Fruit fly (Drosophila melanogaster) S2 (cell line): Measurements from ENCODE around the gene CG2961.

Experiments
- CG8478 ChIP-seq: fragments of >200 bp; optimal IDR thresholded peaks from 2 replicates; lab custom pipeline; 2018
- CTCF ChIP-seq, 2 experiments: fragments of >200 bp; optimal IDR thresholded peaks; 2 replicates each; lab custom pipeline; 2018

DNA sequence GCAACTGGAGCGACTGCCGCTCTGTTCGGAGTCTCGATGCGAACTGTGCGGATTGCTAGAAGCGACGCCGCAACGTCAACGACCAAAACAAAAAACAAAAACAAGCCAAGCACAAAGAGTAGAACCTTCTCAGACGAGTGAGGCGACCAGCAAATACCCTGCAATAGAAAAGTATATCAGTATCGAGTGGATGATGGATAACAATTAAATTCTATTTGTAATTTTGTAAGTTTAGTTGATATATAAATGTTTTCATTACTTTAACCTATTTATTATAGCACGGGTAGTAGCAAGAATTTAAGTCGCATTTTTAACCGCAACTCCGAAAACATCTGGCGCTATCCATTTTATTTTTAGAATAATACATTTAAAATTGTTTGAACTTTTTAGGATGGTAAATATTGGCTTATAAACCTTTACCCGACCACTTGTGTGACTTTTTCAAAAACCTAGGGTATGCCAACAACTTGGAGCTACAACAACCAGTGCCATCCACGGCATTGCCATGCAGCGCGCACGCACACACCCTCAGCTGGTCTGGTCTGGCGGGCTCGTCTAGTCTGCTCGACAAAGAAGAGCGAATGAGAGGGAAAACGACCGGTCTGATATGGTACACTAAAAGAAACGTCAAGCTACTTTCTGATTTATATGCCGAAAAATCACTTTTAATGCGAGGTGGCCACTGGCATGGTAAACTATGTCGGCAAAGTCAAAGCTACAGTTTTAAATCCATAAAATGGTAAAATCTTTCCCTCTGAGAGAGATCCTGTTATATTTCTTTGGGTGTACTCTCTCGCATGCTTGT, 32.5 kb upstream of the CG2961 start, which contains the start of gene CG12643:
- no peak for TF ChIP-seq CG8478 (lab: Kevin White, UChicago)
- TF ChIP-seq CTCF (optimal IDR thresholded peaks at IDR 0.05; lab: Kevin White, UChicago), result no peak
